Worm (Caenorhabditis elegans): ENCODE results near the gene mpst-1.

- no peak for TF ChIP-seq ceh-36 (tag; optimal IDR thresholded peaks at IDR 0.05)
- TF ChIP-seq B0310.2 (tag; optimal IDR thresholded peaks at IDR 0.05): no peak
- no peak for TF ChIP-seq ceh-13 (GFP tag; optimal IDR thresholded peaks at IDR 0.05)
- no peak for TF ChIP-seq flt-1 (GFP tag; IDR thresholded peaks at IDR 0.05)
- no peak for TF ChIP-seq pes-1 (GFP tag; IDR thresholded peaks at IDR 0.05)
These were observed 9.6 kb downstream of the mpst-1 start for ce11 chrV:11817263-11817726.

All from whole organism, early embryonic.